Fruit fly (Drosophila melanogaster) S2 (cell line): ENCODE data around the gene Ephrin.

Experiments
- CG8478 ChIP-seq: fragments of >200 bp; optimal IDR thresholded peaks from 2 replicates; lab custom pipeline; 2018
- CTCF ChIP-seq, 2 experiments: fragments of >200 bp; optimal IDR thresholded peaks; 2 replicates each; lab custom pipeline; 2018

Gene Ephrin

dm6 chr4:625898-626644 lies 54.5 kb downstream of the Ephrin start, which contains the start of gene mav:
Gene mav, minus strand, starts transcription at chr4:626031.
- no peak for TF ChIP-seq CG8478 (lab: Kevin White, UChicago)

dm6 chr4:629391-629790 lies 57.8 kb downstream of the Ephrin start, which contains the start of gene Gat:
Gene Gat, plus strand, starts transcription at chr4:629691.
- TF ChIP-seq CG8478 (lab: Kevin White, UChicago), result no peak
- no peak for TF ChIP-seq CTCF (optimal IDR thresholded peaks at IDR 0.05; lab: Kevin White, UChicago)
